Fruit fly (Drosophila melanogaster): ENCODE data around the gene nmo.

dm6 chr3L:7942403-7942952 lies 36.4 kb upstream of the nmo start:
- TF ChIP-seq CG8478 (optimal IDR thresholded peaks at IDR 0.05), result no peak
- TF ChIP-seq CTCF (optimal IDR thresholded peaks at IDR 0.05), result no peak
